Fruit fly (Drosophila melanogaster): ENCODE measurements around the gene rst.
A peak's percentile ranks its signal among the peaks of the same experiment; 100 is the strongest.

Gene rst

dm6 chrX:3018670-3019069 is 45.0 kb upstream of the rst start (continued):
- TF ChIP-seq Dip3 (GFP tag; optimal IDR thresholded peaks at IDR 0.05) (no peak), insv (GFP tag; optimal IDR thresholded peaks at IDR 0.05) (no peak), CG9437 (GFP tag; optimal IDR thresholded peaks at IDR 0.05) (peak; percentile 26), NC2α (GFP tag; optimal IDR thresholded peaks at IDR 0.05) (no peak), ranshi (GFP tag; IDR thresholded peaks at IDR 0.05) (peak; percentile 51; the same call in 1 of the 2 replicates), gt (GFP tag; IDR thresholded peaks at IDR 0.05) (no peak), sug (tag; optimal IDR thresholded peaks at IDR 0.05) (no peak), CG14965 (GFP tag; optimal IDR thresholded peaks at IDR 0.05; ENCODE audit: borderline replicate concordance) (no peak), sd (tag; optimal IDR thresholded peaks at IDR 0.05) (no peak), Trl (optimal IDR thresholded peaks at IDR 0.05) (no peak), Trl (GFP tag; optimal IDR thresholded peaks at IDR 0.05) (peak; percentile 38), prd (optimal IDR thresholded peaks at IDR 0.05) (no peak), prd (GFP tag; IDR thresholded peaks at IDR 0.05) (peak; percentile 70), CG17568 (GFP tag; optimal IDR thresholded peaks at IDR 0.05) (peak; percentile 4), CG9817 (tag; optimal IDR thresholded peaks at IDR 0.05) (no peak), phol (tag; optimal IDR thresholded peaks at IDR 0.05) (peak; percentile 73), Poxn (GFP tag; IDR thresholded peaks at IDR 0.05) (no peak), kni (GFP tag; optimal IDR thresholded peaks at IDR 0.05) (peak; percentile 44), CG6654 (GFP tag; optimal IDR thresholded peaks at IDR 0.05) (no peak), CG8281 (tag; optimal IDR thresholded peaks at IDR 0.05) (peak; percentile 25), CG13775 (GFP tag; optimal IDR thresholded peaks at IDR 0.05) (no peak), ken (GFP tag; IDR thresholded peaks at IDR 0.05) (peak; percentile 64; the same call in 1 of the 3 replicates), E2f2 (GFP tag; IDR thresholded peaks at IDR 0.05) (peak; percentile 48; the same call in 1 of the 2 replicates), pros (GFP tag; optimal IDR thresholded peaks at IDR 0.05) (no peak), CG13624 (GFP tag; optimal IDR thresholded peaks at IDR 0.05) (no peak), CG1603 (tag; optimal IDR thresholded peaks at IDR 0.05) (no peak), jing (GFP tag; optimal IDR thresholded peaks at IDR 0.05) (no peak), tgo (GFP tag; IDR thresholded peaks at IDR 0.05) (peak; percentile 70), CG13123 (GFP tag; optimal IDR thresholded peaks at IDR 0.05) (no peak), Sox102F (GFP tag; optimal IDR thresholded peaks at IDR 0.05) (peak; percentile 74), ind (GFP tag; optimal IDR thresholded peaks at IDR 0.05) (peak; percentile 48), CrebB (tag; optimal IDR thresholded peaks at IDR 0.05) (no peak), ab (GFP tag; optimal IDR thresholded peaks at IDR 0.05) (no peak), CG34422 (GFP tag; IDR thresholded peaks at IDR 0.05) (peak; percentile 72), CG4328 (GFP tag; optimal IDR thresholded peaks at IDR 0.05) (no peak), NfI (GFP tag; optimal IDR thresholded peaks at IDR 0.05) (peak; percentile 55), Atf6 (GFP tag; IDR thresholded peaks at IDR 0.05) (no peak; the same call in 1 of the 2 replicates), crp (GFP tag; optimal IDR thresholded peaks at IDR 0.05) (no peak), jigr1 (GFP tag; IDR thresholded peaks at IDR 0.05) (no peak), tna (GFP tag; IDR thresholded peaks at IDR 0.05; ENCODE audit: partially characterized antibody) (no peak), Oaz (GFP tag; IDR thresholded peaks at IDR 0.05) (0 out of 2 replicates have a peak, but pooled peaks have one; percentile 44), Fer1 (GFP tag; optimal IDR thresholded peaks at IDR 0.05) (no peak), Spps (tag; optimal IDR thresholded peaks at IDR 0.05) (peak; percentile 35), CG10274 (GFP tag; optimal IDR thresholded peaks at IDR 0.05) (peak; percentile 50), CG9727 (GFP tag; optimal IDR thresholded peaks at IDR 0.05) (peak; percentile 51), CG1233 (GFP tag; optimal IDR thresholded peaks at IDR 0.05) (peak; percentile 63), nerfin-1 (tag; optimal IDR thresholded peaks at IDR 0.05) (peak; percentile 49), D19B (GFP tag; optimal IDR thresholded peaks at IDR 0.05) (no peak), ERR (GFP tag; optimal IDR thresholded peaks at IDR 0.05) (no peak), fd102C (GFP tag; optimal IDR thresholded peaks at IDR 0.05) (no peak), CG10267 (tag; optimal IDR thresholded peaks at IDR 0.05) (peak; percentile 63)

Data from whole organism, embryonic.